Fruit fly (Drosophila melanogaster) Kc167 (cell line): Measurements from ENCODE around the gene CG32270.

Source experiments
- Myc ChIP-seq: fragments of >200 bp; optimal IDR thresholded peaks from 2 replicates; lab custom pipeline; 2017; ENCODE audit warnings: missing external identifiers
- Sin3A ChIP-seq: fragments of >200 bp; optimal IDR thresholded peaks from 2 replicates; lab custom pipeline; 2018; ENCODE audit warnings: missing external identifiers
- h ChIP-seq: fragments of >200 bp; optimal IDR thresholded peaks from 3 replicates; lab custom pipeline; 2018; ENCODE audit warnings: missing external identifiers
- insv ChIP-seq: fragments of >200 bp; optimal IDR thresholded peaks from 3 replicates; lab custom pipeline; 2018; ENCODE audit warnings: missing external identifiers
- psq ChIP-seq: fragments of >200 bp; optimal IDR thresholded peaks from 2 replicates; lab custom pipeline; 2017; ENCODE audit warnings: missing external identifiers
- ttk ChIP-seq: sonication (Bioruptor generic); optimal IDR thresholded peaks from 2 replicates; lab custom pipeline; 2017; ENCODE audit warnings: missing external identifiers

CG32270 gene

DNA sequence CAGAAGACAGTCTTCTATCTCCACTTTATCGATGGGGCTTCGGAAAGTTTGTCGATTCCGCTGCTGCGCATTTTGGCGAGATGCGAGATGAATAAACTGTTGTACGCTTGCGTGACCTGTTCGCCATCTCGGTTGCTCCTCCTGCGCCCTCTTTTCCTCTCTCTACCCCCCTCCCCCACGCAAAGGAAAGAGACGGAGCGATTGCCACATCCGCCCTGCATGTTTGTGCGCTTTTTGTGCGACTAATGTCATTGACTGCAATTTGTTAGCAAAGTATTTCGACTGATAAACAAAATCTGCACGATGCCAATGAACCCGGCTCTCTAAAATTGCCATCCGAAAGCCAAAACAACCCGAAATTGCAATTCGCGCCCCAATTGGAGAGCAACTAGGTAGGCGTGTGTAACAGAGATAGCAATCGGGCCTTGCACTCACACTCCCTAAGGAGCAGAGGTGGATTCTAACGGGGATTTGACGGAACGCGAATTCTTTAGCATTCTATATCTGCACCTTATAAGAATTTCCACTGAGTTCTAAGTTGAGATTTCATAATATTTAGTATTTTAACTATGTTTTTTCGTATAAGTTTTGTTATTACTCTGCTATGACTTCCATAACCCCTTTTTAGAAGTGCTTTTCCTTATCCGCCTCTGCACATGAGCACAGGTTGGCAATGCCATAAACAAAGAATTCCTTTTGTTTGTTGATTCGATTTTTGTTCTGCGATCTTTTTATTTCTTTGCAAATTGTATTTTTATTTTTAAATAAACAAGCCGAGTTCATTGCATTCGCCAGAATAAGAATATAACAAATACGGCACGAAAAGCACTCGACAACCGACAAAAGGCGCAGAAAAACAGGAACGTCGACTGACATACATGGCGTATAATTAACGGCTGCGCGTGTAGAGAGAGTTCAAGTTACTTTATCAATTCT is 38.6 kb upstream of the CG32270 start, which contains the start of gene CG43389:
Gene CG43389, plus strand, starts transcription at position 886 of the 936 bp plus-strand sequence.
- TF ChIP-seq psq (lab: Kevin White, UChicago) (no peak), ttk (lab: Kevin White, UChicago) (no peak), Myc (lab: Kevin White, UChicago) (no peak), h (lab: Kevin White, UChicago) (no peak), insv (lab: Kevin White, UChicago) (no peak), Sin3A (lab: Kevin White, UChicago) (no peak)

DNA sequence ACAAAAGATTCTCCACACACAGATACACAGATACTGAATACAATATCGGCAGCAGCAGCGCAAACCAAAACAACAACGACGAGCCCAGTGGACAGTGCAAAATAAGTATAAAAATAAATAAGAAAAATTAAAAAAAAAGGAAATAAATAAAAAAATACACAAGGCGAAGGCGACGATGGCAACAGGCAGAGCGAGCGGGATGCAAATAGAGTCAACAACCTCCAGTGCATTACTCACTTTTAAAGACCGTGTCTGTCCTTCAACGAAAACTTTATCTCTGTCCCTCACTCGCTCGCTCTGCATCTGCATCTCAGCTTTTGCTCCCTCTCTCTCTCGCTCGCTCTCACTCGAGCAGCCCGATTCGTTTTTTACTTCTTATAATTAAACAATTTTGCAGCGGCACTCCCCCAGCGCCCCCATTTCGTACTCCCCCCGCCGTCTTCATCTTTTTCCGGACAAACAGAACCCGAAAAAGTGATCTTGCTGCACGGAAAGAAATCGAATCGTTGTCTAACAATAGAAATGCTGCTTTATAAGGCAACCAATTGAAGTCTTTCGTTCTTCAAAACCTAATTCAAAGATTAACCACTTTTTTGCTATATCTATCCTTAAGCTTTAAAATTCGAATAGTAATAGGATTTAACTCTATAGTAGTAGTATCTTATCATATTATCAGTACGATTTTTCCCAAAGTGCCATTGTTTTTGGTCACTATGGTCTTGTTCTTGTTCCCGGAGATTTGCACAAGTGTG is 37.8 kb upstream of the CG32270 start:
- TF ChIP-seq psq (lab: Kevin White, UChicago) (no peak), Myc (lab: Kevin White, UChicago) (no peak), h (lab: Kevin White, UChicago) (no peak), Sin3A (lab: Kevin White, UChicago) (no peak), insv (lab: Kevin White, UChicago) (no peak)

DNA sequence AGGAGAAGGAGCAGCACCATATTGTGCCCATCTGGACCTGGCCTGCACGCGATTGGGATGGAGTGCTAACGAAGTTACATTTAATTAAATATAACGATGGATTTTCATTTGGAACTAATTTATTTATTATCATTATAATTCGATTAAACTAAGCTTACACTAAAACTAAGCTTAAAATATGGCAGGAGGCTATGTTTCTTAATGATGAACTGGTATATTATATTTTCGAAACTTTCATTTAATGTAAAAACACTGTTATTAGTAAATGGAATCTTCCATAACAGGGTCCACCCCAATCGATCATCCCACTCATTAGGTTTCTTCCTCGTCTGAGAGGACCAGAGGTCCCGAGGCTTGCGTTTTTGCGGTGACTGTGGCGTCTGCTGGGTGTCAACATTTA is 36.4 kb upstream of the CG32270 start:
- TF ChIP-seq Myc (lab: Kevin White, UChicago) (no peak), psq (lab: Kevin White, UChicago) (no peak), Sin3A (lab: Kevin White, UChicago) (no peak), ttk (lab: Kevin White, UChicago) (no peak)

DNA sequence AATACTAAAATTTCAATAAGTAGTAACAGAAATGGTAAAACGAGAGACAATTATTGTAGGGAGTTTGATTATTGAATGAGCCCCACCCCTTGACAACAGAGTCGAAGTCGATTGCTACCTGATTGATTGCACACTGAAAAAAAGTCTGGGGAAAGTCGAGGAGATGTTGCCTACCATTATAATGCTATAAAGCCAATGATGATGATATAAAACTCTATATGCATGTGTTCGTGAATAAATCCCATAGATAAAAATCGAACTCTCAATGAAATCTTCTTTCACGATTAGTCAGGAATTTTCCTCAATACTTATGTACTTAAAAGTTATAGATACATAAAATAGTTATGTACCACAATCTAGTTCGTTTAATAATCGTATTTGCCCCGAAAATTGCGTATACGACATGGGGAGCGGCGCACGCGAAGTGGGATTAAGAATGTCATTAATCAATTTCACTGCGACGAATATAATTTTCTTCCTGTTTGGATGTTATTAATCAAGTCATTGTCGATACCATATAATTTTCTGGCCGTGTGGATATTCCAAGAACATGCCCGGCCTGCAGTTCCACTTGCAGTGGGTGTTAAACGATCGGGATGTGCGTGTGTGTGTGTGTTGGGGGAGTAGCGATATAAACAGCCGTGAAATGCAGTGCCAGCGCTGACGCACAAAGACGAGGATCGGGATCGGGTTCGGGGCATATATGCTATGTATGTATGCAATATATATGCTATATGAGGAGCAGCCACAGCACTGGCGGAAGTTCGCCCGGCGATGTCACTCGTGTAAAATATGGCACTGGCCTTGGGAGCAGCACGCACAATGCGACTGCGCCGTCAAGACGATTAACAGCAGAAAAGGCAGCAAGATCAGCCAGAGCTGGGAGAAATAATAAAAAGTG is 35.7 kb upstream of the CG32270 start, which contains the start of gene CG12078:
Gene CG12078, minus strand, starts transcription at position 51 of the 901 bp plus-strand sequence.
- TF ChIP-seq h (lab: Kevin White, UChicago) = no peak

DNA sequence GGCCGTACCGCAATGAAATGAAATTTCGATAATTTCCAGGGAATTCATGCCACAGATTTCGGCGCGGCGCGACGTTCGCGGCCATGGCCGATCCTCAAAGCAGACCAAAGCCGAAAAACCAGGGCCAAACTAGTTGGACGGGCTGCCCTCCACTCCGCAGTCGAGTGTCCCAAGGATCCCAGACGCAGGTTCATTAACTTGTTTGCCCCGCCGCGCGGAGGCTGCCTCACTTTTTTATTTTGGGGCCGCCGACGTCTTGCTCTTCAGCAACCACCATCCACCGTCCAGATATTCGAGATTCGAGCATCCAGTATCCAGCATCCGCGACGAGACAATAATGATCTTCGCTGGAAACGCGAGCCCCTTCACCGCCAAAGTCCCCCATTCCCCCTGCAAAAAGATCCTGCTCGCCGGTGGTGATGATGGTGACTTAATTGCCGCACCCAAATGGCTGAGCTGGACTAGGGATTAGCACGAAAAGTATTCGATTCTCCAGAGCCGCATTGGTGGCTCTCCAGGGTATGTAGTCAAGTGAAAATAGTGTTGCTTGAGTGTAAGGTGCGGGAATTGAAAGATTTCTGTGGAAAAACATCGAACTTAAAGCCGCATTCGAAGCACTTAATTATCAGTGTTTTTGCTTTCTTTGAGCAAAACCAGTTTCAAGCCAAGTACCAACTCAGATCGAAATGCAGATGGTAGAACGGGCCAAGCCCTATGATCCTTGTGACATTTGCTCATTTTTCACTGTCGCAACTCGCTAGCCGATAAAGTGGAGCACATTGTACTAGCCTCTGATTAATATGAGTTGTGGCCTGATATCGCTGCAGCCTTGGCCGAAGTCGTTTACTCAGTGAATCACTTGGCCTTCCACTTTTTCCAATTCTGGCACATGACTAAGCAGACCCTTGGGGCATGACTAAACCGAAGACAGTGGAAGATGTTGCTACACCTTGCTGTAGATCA is 33.6 kb upstream of the CG32270 start:
- TF ChIP-seq ttk (lab: Kevin White, UChicago) (no peak), psq (lab: Kevin White, UChicago) (no peak), Myc (lab: Kevin White, UChicago) (no peak), h (lab: Kevin White, UChicago) (no peak), insv (lab: Kevin White, UChicago) (no peak), Sin3A (lab: Kevin White, UChicago) (no peak)

DNA sequence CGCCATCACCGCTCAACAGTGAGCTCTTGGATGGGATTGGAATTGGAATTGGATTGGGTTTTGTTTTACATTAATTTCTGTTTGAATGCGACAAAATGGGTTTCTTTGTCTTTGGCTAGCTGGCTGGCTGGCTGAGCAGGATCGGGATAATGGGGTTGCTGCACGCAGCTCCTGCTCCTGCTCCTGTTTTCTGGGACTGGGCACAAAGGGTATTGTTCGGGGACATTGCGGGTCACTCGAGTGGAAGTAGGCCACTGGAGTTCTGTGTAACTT is 32.5 kb upstream of the CG32270 start:
- TF ChIP-seq h (lab: Kevin White, UChicago) (no peak), Sin3A (lab: Kevin White, UChicago) (no peak), ttk (lab: Kevin White, UChicago) (no peak), Myc (lab: Kevin White, UChicago) (no peak)

DNA sequence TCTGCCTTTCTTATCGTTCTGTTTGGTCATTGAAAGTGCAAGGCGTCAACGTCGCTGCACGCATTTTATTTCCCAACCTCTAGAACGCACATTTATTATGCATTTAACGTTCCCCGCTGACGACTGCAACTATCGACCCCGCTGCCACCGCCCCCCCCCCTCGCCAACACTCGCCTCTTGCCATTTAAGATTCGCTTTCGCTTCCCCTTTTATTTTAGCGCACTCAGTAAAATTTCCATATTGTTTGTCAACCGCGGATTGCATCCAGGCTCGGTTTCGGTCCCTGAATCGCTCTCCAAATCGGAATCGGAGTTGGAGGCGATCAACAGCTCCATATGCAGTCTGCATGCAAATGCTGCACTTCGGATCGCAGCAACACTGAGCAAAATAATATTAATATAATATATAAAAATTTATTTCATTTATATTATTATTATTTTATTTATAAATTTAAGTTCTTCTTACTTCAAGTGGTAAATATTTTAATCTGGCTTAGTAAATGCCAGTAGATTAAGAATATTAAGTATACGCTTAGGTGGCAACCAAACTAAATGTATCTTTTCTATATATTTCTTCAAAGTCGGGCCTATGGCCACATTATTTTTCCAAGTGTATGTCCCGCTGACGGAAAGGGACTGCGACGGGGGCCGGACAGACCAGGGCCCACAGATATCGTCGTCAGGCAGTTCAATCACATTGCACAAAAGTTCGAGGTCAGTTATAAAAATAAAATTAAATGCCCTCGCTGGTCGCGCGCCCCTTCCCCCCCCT is 32.0 kb upstream of the CG32270 start:
- TF ChIP-seq psq (lab: Kevin White, UChicago) (no peak), Sin3A (lab: Kevin White, UChicago) (no peak), Myc (lab: Kevin White, UChicago) (no peak), insv (lab: Kevin White, UChicago) (no peak), ttk (lab: Kevin White, UChicago) (no peak), h (lab: Kevin White, UChicago) (no peak)

DNA sequence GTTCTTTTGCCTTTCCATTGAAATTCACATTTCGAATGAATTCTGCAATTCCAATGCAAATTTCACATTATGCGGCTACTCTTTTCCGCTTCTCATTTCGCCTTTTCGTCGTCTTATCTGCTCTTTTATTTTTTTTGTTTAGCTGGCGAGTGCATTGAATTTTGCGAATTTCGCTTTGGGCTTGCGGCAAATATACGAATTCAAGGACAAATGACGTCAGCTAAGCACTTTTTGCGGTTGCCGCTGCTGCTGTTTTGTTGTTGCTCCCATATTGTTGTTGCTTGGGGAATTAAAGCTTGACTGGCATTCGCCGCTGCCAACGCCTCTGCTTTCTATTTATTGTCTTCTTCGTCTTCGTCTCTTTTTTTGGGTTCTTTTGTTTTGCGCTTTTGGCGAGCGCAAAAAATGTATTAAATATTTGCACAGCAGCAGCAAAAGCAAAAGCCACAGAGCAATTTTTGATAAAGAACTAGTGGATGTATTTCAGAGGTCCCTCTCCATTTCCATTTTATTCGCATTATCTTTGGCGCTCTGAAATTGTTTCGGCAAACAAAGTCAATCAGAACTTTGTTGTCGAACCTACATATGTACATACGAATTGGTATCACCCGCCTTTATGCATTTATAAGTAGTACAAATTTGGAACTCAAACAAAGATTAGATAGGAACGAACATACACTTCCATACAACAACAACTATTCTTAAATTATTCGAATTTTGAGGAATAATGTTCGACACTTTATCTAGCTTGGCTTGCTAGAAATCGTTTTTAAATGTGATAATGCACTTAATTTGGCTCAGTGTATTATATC is 31.2 kb upstream of the CG32270 start:
- TF ChIP-seq psq (lab: Kevin White, UChicago) (no peak), ttk (lab: Kevin White, UChicago) (no peak), insv (lab: Kevin White, UChicago) (no peak), Sin3A (lab: Kevin White, UChicago) (no peak), Myc (lab: Kevin White, UChicago) (no peak), h (lab: Kevin White, UChicago) (no peak)
